Worm (Caenorhabditis elegans) whole organism, L1 larva: ENCODE data around the gene Y43F8B.9.

Source experiments
- ama-1 ChIP-seq: fragments of 150-350 bp; optimal IDR thresholded peaks from 2 replicates; lab custom pipeline; 2014
- ceh-8 ChIP-seq: fragments of 200-800 bp; sonication (Bioruptor generic); optimal IDR thresholded peaks from 2 replicates; lab custom pipeline; 2018; ENCODE audit warnings: mild to moderate bottlenecking, missing genetic modification characterization, moderate library complexity, missing compliant biosample characterization
- ces-1 ChIP-seq: fragments of 150-350 bp; optimal IDR thresholded peaks from 2 replicates; lab custom pipeline; 2014; ENCODE audit warnings: missing biosample characterization, missing genetic modification reagents, missing genetic modification characterization
- ets-5 ChIP-seq: fragments of 200-800 bp; sonication (Bioruptor generic); IDR thresholded peaks from 2 replicates; pipeline ENCODE4 v1.3.6; 2022; ENCODE audit warnings: missing genetic modification characterization, missing compliant biosample characterization
- fkh-10 ChIP-seq: sonication (generic microtip); optimal IDR thresholded peaks from 2 replicates; lab custom pipeline; 2017; ENCODE audit warnings: missing biosample characterization, missing genetic modification reagents, missing genetic modification characterization
- lin-13 ChIP-seq: fragments of 150-350 bp; optimal IDR thresholded peaks from 2 replicates; lab custom pipeline; 2014; ENCODE audit warnings: missing biosample characterization, missing genetic modification reagents, missing genetic modification characterization
- lin-39 ChIP-seq: fragments of 150-350 bp; optimal IDR thresholded peaks from 2 replicates; lab custom pipeline; 2014; ENCODE audit warnings: missing biosample characterization, missing genetic modification reagents, missing genetic modification characterization
- lsy-2 ChIP-seq, 2 experiments: fragments of 150-350 bp; optimal IDR thresholded peaks; 2 replicates each; lab custom pipeline; 2014; ENCODE audit warnings: missing biosample characterization in 2 of 2, missing genetic modification characterization in 2 of 2
- nhr-12 ChIP-seq: sonication (generic microtip); optimal IDR thresholded peaks from 2 replicates; lab custom pipeline; 2017; ENCODE audit warnings: missing biosample characterization, missing genetic modification characterization
- snpc-4 ChIP-seq: fragments of 150-350 bp; optimal IDR thresholded peaks from 2 replicates; lab custom pipeline; 2014; ENCODE audit warnings: missing biosample characterization, missing genetic modification characterization
- tbx-2 ChIP-seq: sonication (generic microtip); optimal IDR thresholded peaks from 2 replicates; lab custom pipeline; 2016; ENCODE audit warnings: missing genetic modification characterization, missing compliant biosample characterization
- unc-130 ChIP-seq: fragments of 150-350 bp; optimal IDR thresholded peaks from 2 replicates; lab custom pipeline; 2017; ENCODE audit warnings: missing biosample characterization, missing genetic modification characterization, inconsistent platforms
- unc-62 ChIP-seq: fragments of 150-350 bp; optimal IDR thresholded peaks from 2 replicates; lab custom pipeline; 2014; ENCODE audit warnings: missing biosample characterization, missing genetic modification reagents, missing genetic modification characterization
- ztf-11 ChIP-seq, 2 experiments: sonication (generic microtip); optimal IDR thresholded peaks; 2 replicates each; lab custom pipeline; 2016 to 2017; ENCODE audit warnings: missing genetic modification characterization in 2 of 2, missing biosample characterization in 1 of 2, missing compliant biosample characterization in 1 of 2

- TF ChIP-seq unc-130 (tag; lab: Kevin White, UChicago) (no peak), ceh-8 (GFP tag; lab: Kevin White, UChicago) (no peak), nhr-12 (tag; lab: Kevin White, UChicago) (no peak), lin-39 (tag; lab: Kevin White, UChicago) (no peak), ama-1 (lab: Kevin White, UChicago) (no peak), tbx-2 (no peak), ztf-11 (tag; optimal IDR thresholded peaks at IDR 0.05; lab: Kevin White, UChicago) (no peak), fkh-10 (no peak), ces-1 (GFP tag; lab: Kevin White, UChicago) (no peak), lin-13 (no peak), snpc-4 (tag; lab: Kevin White, UChicago) (no peak), lsy-2 (tag; optimal IDR thresholded peaks at IDR 0.05; lab: Kevin White, UChicago) (no peak), unc-62 (GFP tag; lab: Kevin White, UChicago) (no peak), ets-5 (no peak)
Observed at ce11 chrV:19468083-19468482, 9.9 kb upstream of the Y43F8B.9 start, which contains the start of gene Y43F8B.12.
